Worm (Caenorhabditis elegans) whole organism, L1 larva: ENCODE results near the gene F21D9.4.
A peak's percentile ranks its signal among the peaks of the same experiment; 100 is the strongest.

Source experiments
- C34B4.2 ChIP-seq: sonication (generic microtip); optimal IDR thresholded peaks from 2 replicates; lab custom pipeline; 2017; ENCODE audit warnings: mild to moderate bottlenecking, missing genetic modification characterization, missing compliant biosample characterization
- F16B12.6 ChIP-seq: fragments of 150-350 bp; optimal IDR thresholded peaks from 2 replicates; lab custom pipeline; 2014; ENCODE audit warnings: missing biosample characterization, missing genetic modification characterization
- Y116A8C.19 ChIP-seq: sonication (generic microtip); optimal IDR thresholded peaks from 2 replicates; lab custom pipeline; 2016; ENCODE audit warnings: missing compliant biosample characterization, missing genetic modification characterization, borderline replicate concordance
- alr-1 ChIP-seq: fragments of 200-800 bp; sonication (Bioruptor generic); optimal IDR thresholded peaks from 2 replicates; lab custom pipeline; 2018; ENCODE audit warnings: borderline replicate concordance, mild to moderate bottlenecking, missing genetic modification characterization, missing compliant biosample characterization
- blmp-1 ChIP-seq: fragments of 150-350 bp; optimal IDR thresholded peaks from 2 replicates; lab custom pipeline; 2014; ENCODE audit warnings: missing biosample characterization, missing genetic modification characterization
- ceh-63 ChIP-seq: fragments of 200-800 bp; sonication (Bioruptor generic); optimal IDR thresholded peaks from 2 replicates; lab custom pipeline; 2018; ENCODE audit warnings: mild to moderate bottlenecking, missing genetic modification characterization, missing compliant biosample characterization
- ceh-8 ChIP-seq: fragments of 200-800 bp; sonication (Bioruptor generic); optimal IDR thresholded peaks from 2 replicates; lab custom pipeline; 2018; ENCODE audit warnings: mild to moderate bottlenecking, missing genetic modification characterization, moderate library complexity, missing compliant biosample characterization
- ceh-88 ChIP-seq: fragments of 200-800 bp; sonication (Bioruptor generic); IDR thresholded peaks from 2 replicates; pipeline ENCODE4 v1.3.6; 2022; ENCODE audit warnings: missing genetic modification characterization, missing compliant biosample characterization
- ces-1 ChIP-seq: fragments of 150-350 bp; optimal IDR thresholded peaks from 2 replicates; lab custom pipeline; 2014; ENCODE audit warnings: missing biosample characterization, missing genetic modification reagents, missing genetic modification characterization
- dpl-1 ChIP-seq, 3 experiments: fragments of 150-350 bp in 2 of 3; sonication (generic microtip) in 1 of 3; optimal IDR thresholded peaks; 2 replicates each; lab custom pipeline; 2014 to 2017; ENCODE audit warnings: missing biosample characterization in 3 of 3, missing genetic modification characterization in 3 of 3, missing genetic modification reagents in 3 of 3
- efl-1 ChIP-seq, 4 experiments: fragments of 150-350 bp; optimal IDR thresholded peaks in 3 of 4; peaks in 1 of 4; 1 replicate in 1 of 4; 2 replicates in 3 of 4; lab custom pipeline; 2014; ENCODE audit warnings: missing biosample characterization in 2 of 4, missing genetic modification characterization in 2 of 4, missing genetic modification reagents in 2 of 4
- efl-3 ChIP-seq: fragments of 200-800 bp; sonication (Bioruptor generic); optimal IDR thresholded peaks from 2 replicates; lab custom pipeline; 2018; ENCODE audit warnings: mild to moderate bottlenecking, missing genetic modification characterization, missing compliant biosample characterization
- egl-27 ChIP-seq, 2 experiments: fragments of 150-350 bp in 1 of 2; sonication (generic microtip); optimal IDR thresholded peaks; 3 replicates each; lab custom pipeline; 2017 to 2018; ENCODE audit warnings: missing biosample characterization in 2 of 2, missing genetic modification characterization in 2 of 2, missing genetic modification reagents in 2 of 2
- elt-2 ChIP-seq: sonication (generic microtip); optimal IDR thresholded peaks from 2 replicates; lab custom pipeline; 2016; ENCODE audit warnings: missing genetic modification characterization, mild to moderate bottlenecking, inconsistent platforms, missing compliant biosample characterization, missing genetic modification reagents
- ets-5 ChIP-seq: fragments of 200-800 bp; sonication (Bioruptor generic); IDR thresholded peaks from 2 replicates; pipeline ENCODE4 v1.3.6; 2022; ENCODE audit warnings: missing genetic modification characterization, missing compliant biosample characterization
- fkh-10 ChIP-seq: sonication (generic microtip); optimal IDR thresholded peaks from 2 replicates; lab custom pipeline; 2017; ENCODE audit warnings: missing biosample characterization, missing genetic modification reagents, missing genetic modification characterization
- fos-1 ChIP-seq: fragments of 150-350 bp; optimal IDR thresholded peaks from 2 replicates; lab custom pipeline; 2014; ENCODE audit warnings: missing biosample characterization, missing genetic modification characterization
- hlh-17 ChIP-seq: fragments of 200-800 bp; sonication (Bioruptor generic); optimal IDR thresholded peaks from 2 replicates; lab custom pipeline; 2018; ENCODE audit warnings: missing genetic modification characterization, mild to moderate bottlenecking, missing compliant biosample characterization, moderate library complexity, borderline replicate concordance
- hpl-2 ChIP-seq: fragments of 150-350 bp; optimal IDR thresholded peaks from 2 replicates; lab custom pipeline; 2014; ENCODE audit warnings: missing biosample characterization, missing genetic modification reagents, missing genetic modification characterization
- irx-1 ChIP-seq: sonication (generic microtip); optimal IDR thresholded peaks from 2 replicates; lab custom pipeline; 2016; ENCODE audit warnings: missing genetic modification characterization, missing compliant biosample characterization
- isw-1 ChIP-seq: fragments of 200-800 bp; sonication (Bioruptor generic); IDR thresholded peaks from 2 replicates; pipeline ENCODE4 v1.3.6; 2022; ENCODE audit warnings: missing genetic modification characterization, missing compliant biosample characterization
- jun-1 ChIP-seq: fragments of 150-350 bp; optimal IDR thresholded peaks from 2 replicates; lab custom pipeline; 2014; ENCODE audit warnings: missing biosample characterization, missing genetic modification reagents, missing genetic modification characterization
- lin-13 ChIP-seq: fragments of 150-350 bp; optimal IDR thresholded peaks from 2 replicates; lab custom pipeline; 2014; ENCODE audit warnings: missing biosample characterization, missing genetic modification reagents, missing genetic modification characterization
- lin-14 ChIP-seq: fragments of 200-800 bp; sonication (Bioruptor generic); optimal IDR thresholded peaks from 2 replicates; lab custom pipeline; 2018; ENCODE audit warnings: mild to moderate bottlenecking, missing genetic modification characterization, moderate library complexity, missing compliant biosample characterization
- lin-15B ChIP-seq: fragments of 150-350 bp; sonication (generic microtip); optimal IDR thresholded peaks from 3 replicates; lab custom pipeline; 2014; ENCODE audit warnings: missing biosample characterization, missing genetic modification characterization
- lin-35 ChIP-seq, 2 experiments: fragments of 150-350 bp; optimal IDR thresholded peaks; 2 replicates each; lab custom pipeline; 2014; ENCODE audit warnings: missing biosample characterization in 2 of 2, missing genetic modification characterization in 2 of 2, missing genetic modification reagents in 2 of 2
- lin-39 ChIP-seq: fragments of 150-350 bp; optimal IDR thresholded peaks from 2 replicates; lab custom pipeline; 2014; ENCODE audit warnings: missing biosample characterization, missing genetic modification reagents, missing genetic modification characterization
- lsy-2 ChIP-seq, 2 experiments: fragments of 150-350 bp; optimal IDR thresholded peaks; 2 replicates each; lab custom pipeline; 2014; ENCODE audit warnings: missing biosample characterization in 2 of 2, missing genetic modification characterization in 2 of 2
- mdl-1 ChIP-seq, 2 experiments: fragments of 150-350 bp; optimal IDR thresholded peaks; 2 replicates each; lab custom pipeline; 2014 to 2017; ENCODE audit warnings: missing biosample characterization in 2 of 2, missing genetic modification characterization in 2 of 2, inconsistent platforms in 1 of 2
- mef-2 ChIP-seq: fragments of 150-350 bp; optimal IDR thresholded peaks from 2 replicates; lab custom pipeline; 2014; ENCODE audit warnings: missing biosample characterization, missing genetic modification characterization
- nhr-11 ChIP-seq: fragments of 150-350 bp; optimal IDR thresholded peaks from 2 replicates; lab custom pipeline; 2014; ENCODE audit warnings: missing biosample characterization, missing genetic modification characterization
- nhr-19 ChIP-seq: fragments of 200-800 bp; sonication (Bioruptor generic); conservative IDR thresholded peaks from 2 replicates; pipeline ENCODE4 v1.3.6; 2022; ENCODE audit warnings: missing genetic modification characterization, missing compliant biosample characterization
- nhr-20 ChIP-seq: sonication (generic microtip); optimal IDR thresholded peaks from 2 replicates; lab custom pipeline; 2016; ENCODE audit warnings: mild to moderate bottlenecking, missing genetic modification characterization, missing compliant biosample characterization
- nhr-28 ChIP-seq: fragments of 150-350 bp; optimal IDR thresholded peaks from 2 replicates; lab custom pipeline; 2014; ENCODE audit warnings: missing biosample characterization, missing genetic modification characterization
- nhr-71 ChIP-seq: sonication (generic microtip); optimal IDR thresholded peaks from 2 replicates; lab custom pipeline; 2016; ENCODE audit warnings: mild to moderate bottlenecking, missing genetic modification characterization, moderate library complexity, missing compliant biosample characterization
- nhr-76 ChIP-seq: sonication (generic microtip); optimal IDR thresholded peaks from 2 replicates; lab custom pipeline; 2017; ENCODE audit warnings: missing biosample characterization, missing genetic modification characterization
- nhr-77 ChIP-seq: fragments of 150-350 bp; optimal IDR thresholded peaks from 2 replicates; lab custom pipeline; 2014; ENCODE audit warnings: missing biosample characterization, missing genetic modification characterization
- nhr-84 ChIP-seq: sonication (generic microtip); optimal IDR thresholded peaks from 2 replicates; lab custom pipeline; 2017; ENCODE audit warnings: missing biosample characterization, missing genetic modification characterization
- pax-3 ChIP-seq: fragments of 200-800 bp; sonication (Bioruptor generic); optimal IDR thresholded peaks from 2 replicates; lab custom pipeline; 2018; ENCODE audit warnings: mild to moderate bottlenecking, missing genetic modification characterization, moderate library complexity, missing compliant biosample characterization
- rnt-1 ChIP-seq: sonication (generic microtip); optimal IDR thresholded peaks from 2 replicates; lab custom pipeline; 2016; ENCODE audit warnings: mild to moderate bottlenecking, missing genetic modification characterization, moderate library complexity, missing compliant biosample characterization
- skn-1 ChIP-seq: fragments of 150-350 bp; optimal IDR thresholded peaks from 2 replicates; lab custom pipeline; 2014; ENCODE audit warnings: missing biosample characterization, missing genetic modification characterization
- sox-4 ChIP-seq: sonication (generic microtip); optimal IDR thresholded peaks from 2 replicates; lab custom pipeline; 2016; ENCODE audit warnings: missing genetic modification characterization, missing compliant biosample characterization
- sup-37 ChIP-seq: fragments of 200-800 bp; sonication (Bioruptor generic); optimal IDR thresholded peaks from 2 replicates; lab custom pipeline; 2018; ENCODE audit warnings: mild to moderate bottlenecking, missing genetic modification characterization, missing compliant biosample characterization
- tbx-2 ChIP-seq: sonication (generic microtip); optimal IDR thresholded peaks from 2 replicates; lab custom pipeline; 2016; ENCODE audit warnings: missing genetic modification characterization, missing compliant biosample characterization
- tlp-1 ChIP-seq: fragments of 150-350 bp; optimal IDR thresholded peaks from 2 replicates; lab custom pipeline; 2014; ENCODE audit warnings: missing biosample characterization, missing genetic modification characterization
- unc-130 ChIP-seq: fragments of 150-350 bp; optimal IDR thresholded peaks from 2 replicates; lab custom pipeline; 2017; ENCODE audit warnings: missing biosample characterization, missing genetic modification characterization, inconsistent platforms
- unc-86 ChIP-seq: sonication (generic microtip); optimal IDR thresholded peaks from 2 replicates; lab custom pipeline; 2016; ENCODE audit warnings: missing genetic modification characterization, missing compliant biosample characterization
- xbp-1 ChIP-seq: sonication (generic microtip); optimal IDR thresholded peaks from 2 replicates; lab custom pipeline; 2016; ENCODE audit warnings: missing genetic modification characterization, missing compliant biosample characterization
- ztf-4 ChIP-seq: fragments of 150-350 bp; optimal IDR thresholded peaks from 2 replicates; lab custom pipeline; 2014; ENCODE audit warnings: missing biosample characterization, missing genetic modification characterization

Gene F21D9.4

ce11 chrV:19253520-19253919, at the start of gene F21D9.4:
Gene F21D9.4, plus strand, starts transcription at chrV:19253820.
- TF ChIP-seq unc-130 (tag; lab: Kevin White, UChicago) (no peak), nhr-11 (tag; lab: Kevin White, UChicago) (no peak), rnt-1 (tag; lab: Kevin White, UChicago) (no peak), blmp-1 (tag; lab: Kevin White, UChicago) (no peak), tbx-2 (tag; lab: Kevin White, UChicago) (no peak), mdl-1 (tag; optimal IDR thresholded peaks at IDR 0.05; lab: Kevin White, UChicago) (no peak), dpl-1 (GFP tag; optimal IDR thresholded peaks at IDR 0.05; lab: Kevin White, UChicago) (no peak), nhr-84 (tag; lab: Kevin White, UChicago) (no peak), lin-15B (no peak), unc-86 (tag; lab: Kevin White, UChicago) (no peak), nhr-28 (tag; lab: Kevin White, UChicago) (no peak), sup-37 (GFP tag; lab: Kevin White, UChicago) (no peak), nhr-77 (tag; lab: Kevin White, UChicago) (no peak), alr-1 (tag; lab: Kevin White, UChicago) (no peak), jun-1 (tag; lab: Kevin White, UChicago) (no peak), F16B12.6 (tag; lab: Kevin White, UChicago) (no peak), pax-3 (tag; lab: Kevin White, UChicago) (no peak)

- TF ChIP-seq jun-1 (tag; lab: Kevin White, UChicago) = no peak
- no peak for TF ChIP-seq lsy-2 (tag; optimal IDR thresholded peaks at IDR 0.05; lab: Kevin White, UChicago)
- TF ChIP-seq dpl-1 (GFP tag; optimal IDR thresholded peaks at IDR 0.05; lab: Kevin White, UChicago) = no peak
- TF ChIP-seq lin-14 (GFP tag; lab: Kevin White, UChicago) = peak; percentile 10
- no peak for TF ChIP-seq ztf-4
- no peak for TF ChIP-seq nhr-71 (tag; lab: Kevin White, UChicago)
- no peak for TF ChIP-seq ceh-8
- TF ChIP-seq sox-4 (tag; lab: Kevin White, UChicago) = no peak
- no peak for TF ChIP-seq ces-1 (GFP tag; lab: Kevin White, UChicago)
- no peak for TF ChIP-seq isw-1
- TF ChIP-seq nhr-84 (tag; lab: Kevin White, UChicago) = no peak
- no peak for TF ChIP-seq egl-27 (tag; optimal IDR thresholded peaks at IDR 0.05; lab: Kevin White, UChicago)
- no peak for TF ChIP-seq mef-2
- TF ChIP-seq ceh-63 (GFP tag; lab: Kevin White, UChicago) = no peak
- no peak for TF ChIP-seq nhr-19
- peak; percentile 90 for TF ChIP-seq elt-2 (tag; lab: Kevin White, UChicago)
- no peak for TF ChIP-seq lin-13
- TF ChIP-seq Y116A8C.19 (tag; lab: Kevin White, UChicago) = no peak
- TF ChIP-seq efl-1 (optimal IDR thresholded peaks at IDR 0.05; lab: Kevin White, UChicago) = no peak
- peak in 1 of 2 experiments; percentile 52 for TF ChIP-seq efl-1 (GFP tag; optimal IDR thresholded peaks at IDR 0.05 in 1 of 2; lab: Kevin White, UChicago)
- no peak for TF ChIP-seq unc-130 (tag; lab: Kevin White, UChicago)
- TF ChIP-seq F16B12.6 (tag; lab: Kevin White, UChicago) = peak; percentile 12
- no peak for TF ChIP-seq xbp-1 (tag; lab: Kevin White, UChicago)
- TF ChIP-seq ets-5 (GFP tag; lab: Robert Waterston, UW) = no peak
- peak; percentile 19 for TF ChIP-seq nhr-20 (tag; lab: Kevin White, UChicago)
- TF ChIP-seq fos-1 = no peak
- no peak for TF ChIP-seq hpl-2 (GFP tag; lab: Kevin White, UChicago)
- TF ChIP-seq fkh-10 = no peak
- no peak for TF ChIP-seq lin-15B
- TF ChIP-seq skn-1 (tag; lab: Kevin White, UChicago) = no peak
- no peak for TF ChIP-seq irx-1
- peak in 1 of 2 experiments; percentile 2 for TF ChIP-seq lin-35 (GFP tag; optimal IDR thresholded peaks at IDR 0.05; lab: Kevin White, UChicago)
- no peak for TF ChIP-seq hlh-17 (GFP tag; lab: Kevin White, UChicago)
- TF ChIP-seq lin-39 (tag; lab: Kevin White, UChicago) = no peak
- TF ChIP-seq C34B4.2 (tag; lab: Kevin White, UChicago) = no peak
- TF ChIP-seq efl-3 = no peak
- TF ChIP-seq nhr-76 (tag; lab: Kevin White, UChicago) = no peak
- no peak for TF ChIP-seq ceh-88
- TF ChIP-seq tlp-1 (tag; lab: Kevin White, UChicago) = no peak
- no peak for TF ChIP-seq rnt-1 (tag; lab: Kevin White, UChicago)
These were observed 48.2 kb upstream of the F21D9.4 start for ce11 chrV:19205450-19205849.
